Fruit fly (Drosophila melanogaster) whole organism, embryonic: Measurements from ENCODE around the gene Ask1.
A peak's percentile ranks its signal among the peaks of the same experiment; 100 is the strongest.

Source experiments
- Asciz ChIP-seq: fragments of 200-800 bp; sonication (Bioruptor generic); optimal IDR thresholded peaks from 2 replicates; lab custom pipeline; 2017; ENCODE audit warnings: missing biosample characterization, mild to moderate bottlenecking, missing genetic modification characterization, missing genetic modification reagents
- Blimp-1 ChIP-seq: fragments of 200-800 bp; sonication (Bioruptor generic); optimal IDR thresholded peaks from 3 replicates; lab custom pipeline; 2018; ENCODE audit warnings: missing biosample characterization, missing genetic modification characterization, mild to moderate bottlenecking, moderate library complexity, missing genetic modification reagents
- C15 ChIP-seq: fragments of 200-800 bp; sonication (Bioruptor generic); IDR thresholded peaks from 3 replicates; pipeline ENCODE4 v1.3.6; 2022; ENCODE audit warnings: missing biosample characterization, missing genetic modification characterization
- CG10267 ChIP-seq: fragments of 200-800 bp; sonication (Bioruptor generic); optimal IDR thresholded peaks from 2 replicates; lab custom pipeline; 2018; ENCODE audit warnings: missing biosample characterization, mild to moderate bottlenecking, missing genetic modification characterization, moderate library complexity
- CG10321 ChIP-seq: fragments of 200-800 bp; sonication (Bioruptor generic); IDR thresholded peaks from 2 replicates; pipeline ENCODE4 v1.3.6; 2022; ENCODE audit warnings: missing biosample characterization, missing genetic modification characterization
- CG10654 ChIP-seq: fragments of 200-800 bp; sonication (Bioruptor generic); optimal IDR thresholded peaks from 2 replicates; lab custom pipeline; 2016; ENCODE audit warnings: missing biosample characterization, missing genetic modification characterization
- CG11723 ChIP-seq: fragments of 200-800 bp; sonication (Bioruptor generic); optimal IDR thresholded peaks from 2 replicates; lab custom pipeline; 2017; ENCODE audit warnings: missing biosample characterization, mild to moderate bottlenecking, missing genetic modification characterization
- CG13624 ChIP-seq: fragments of 200-800 bp; sonication (Bioruptor generic); optimal IDR thresholded peaks from 2 replicates; lab custom pipeline; 2016; ENCODE audit warnings: missing biosample characterization, missing genetic modification characterization
- CG15479 ChIP-seq: fragments of 200-800 bp; sonication (Bioruptor generic); optimal IDR thresholded peaks from 3 replicates; lab custom pipeline; 2019; ENCODE audit warnings: missing biosample characterization, mild to moderate bottlenecking, missing genetic modification characterization, moderate library complexity
- CG16779 ChIP-seq: fragments of 200-800 bp; sonication (Bioruptor generic); IDR thresholded peaks from 2 replicates; pipeline ENCODE4 v1.3.6; 2022; ENCODE audit warnings: missing biosample characterization, missing genetic modification characterization
- CG16815 ChIP-seq: fragments of 200-800 bp; sonication (Bioruptor generic); optimal IDR thresholded peaks from 3 replicates; lab custom pipeline; 2017; ENCODE audit warnings: missing biosample characterization, mild to moderate bottlenecking, missing genetic modification characterization
- CG17186 ChIP-seq: fragments of 200-800 bp; sonication (Bioruptor generic); optimal IDR thresholded peaks from 3 replicates; lab custom pipeline; 2017; ENCODE audit warnings: missing biosample characterization, missing genetic modification reagents, missing genetic modification characterization
- CG17829 ChIP-seq: fragments of 200-800 bp; optimal IDR thresholded peaks from 2 replicates; lab custom pipeline; 2019; ENCODE audit warnings: missing biosample characterization, mild to moderate bottlenecking, missing genetic modification characterization, moderate library complexity
- CG18619 ChIP-seq: fragments of 200-800 bp; sonication (Bioruptor generic); optimal IDR thresholded peaks from 3 replicates; lab custom pipeline; 2017; ENCODE audit warnings: missing biosample characterization, mild to moderate bottlenecking, missing genetic modification characterization
- CG2712 ChIP-seq: fragments of 200-800 bp; optimal IDR thresholded peaks from 3 replicates; lab custom pipeline; 2019; ENCODE audit warnings: missing biosample characterization, mild to moderate bottlenecking, missing genetic modification characterization, moderate library complexity
- CG6272 ChIP-seq: fragments of 200-800 bp; sonication (Bioruptor generic); IDR thresholded peaks from 2 replicates; pipeline ENCODE4 v1.3.6; 2022; ENCODE audit warnings: missing biosample characterization, missing genetic modification characterization
- CG7963 ChIP-seq: fragments of 200-800 bp; sonication (Bioruptor generic); IDR thresholded peaks from 3 replicates; pipeline ENCODE4 v1.3.6; 2022; ENCODE audit warnings: missing biosample characterization, missing genetic modification characterization; ENCODE audit not compliant: partially characterized antibody
- CG8281 ChIP-seq: fragments of 200-800 bp; sonication (Bioruptor generic); optimal IDR thresholded peaks from 2 replicates; lab custom pipeline; 2018; ENCODE audit warnings: missing biosample characterization, mild to moderate bottlenecking, missing genetic modification characterization, moderate library complexity
- CG9876 ChIP-seq: fragments of 200-800 bp; sonication (Bioruptor generic); optimal IDR thresholded peaks from 2 replicates; lab custom pipeline; 2016; ENCODE audit warnings: missing biosample characterization, missing genetic modification characterization
- Dad ChIP-seq: fragments of 200-800 bp; sonication (Bioruptor generic); optimal IDR thresholded peaks from 3 replicates; lab custom pipeline; 2016; ENCODE audit warnings: missing biosample characterization, missing genetic modification characterization
- Dbx ChIP-seq: fragments of 200-800 bp; sonication (Bioruptor generic); IDR thresholded peaks from 3 replicates; pipeline ENCODE4 v1.3.6; 2022; ENCODE audit warnings: missing biosample characterization, missing genetic modification characterization
- Dll ChIP-seq: fragments of 200-800 bp; sonication (Bioruptor generic); IDR thresholded peaks from 4 replicates; pipeline ENCODE4 v1.3.6; 2022; ENCODE audit warnings: missing biosample characterization, missing genetic modification characterization; ENCODE audit not compliant: partially characterized antibody
- Dref ChIP-seq: fragments of 200-800 bp; sonication (Bioruptor generic); IDR thresholded peaks from 2 replicates; pipeline ENCODE4 v1.3.6; 2022; ENCODE audit warnings: missing biosample characterization, missing genetic modification characterization
- HmgD ChIP-seq: fragments of 200-800 bp; sonication (Bioruptor generic); optimal IDR thresholded peaks from 3 replicates; lab custom pipeline; 2016; ENCODE audit warnings: missing biosample characterization, missing genetic modification characterization
- MBD-R2 ChIP-seq: fragments of 200-800 bp; sonication (Bioruptor generic); IDR thresholded peaks from 2 replicates; pipeline ENCODE4 v1.3.6; 2022; ENCODE audit warnings: missing biosample characterization, missing genetic modification characterization
- MTF-1 ChIP-seq: fragments of 200-800 bp; sonication (Bioruptor generic); optimal IDR thresholded peaks from 2 replicates; lab custom pipeline; 2018; ENCODE audit warnings: missing biosample characterization, mild to moderate bottlenecking, missing genetic modification characterization, borderline replicate concordance
- Med ChIP-seq: fragments of 200-800 bp; sonication (Bioruptor generic); peaks from one replicate; lab custom pipeline; 2016; ENCODE audit warnings: missing biosample characterization, missing genetic modification characterization, mild to moderate bottlenecking, inconsistent platforms, moderate library complexity
- Nf-YB ChIP-seq: fragments of 200-800 bp; sonication (Bioruptor generic); optimal IDR thresholded peaks from 3 replicates; lab custom pipeline; 2019; ENCODE audit warnings: missing biosample characterization, mild to moderate bottlenecking, missing genetic modification characterization, moderate library complexity
- Sox102F ChIP-seq: fragments of 200-800 bp; sonication (Bioruptor generic); optimal IDR thresholded peaks from 2 replicates; lab custom pipeline; 2018; ENCODE audit warnings: missing biosample characterization, mild to moderate bottlenecking, missing genetic modification characterization, moderate library complexity
- Ssrp ChIP-seq: fragments of 200-800 bp; sonication (Bioruptor generic); optimal IDR thresholded peaks from 2 replicates; lab custom pipeline; 2018; ENCODE audit warnings: missing biosample characterization, mild to moderate bottlenecking, missing genetic modification characterization, moderate library complexity
- ab ChIP-seq: fragments of 200-800 bp; sonication (Bioruptor generic); optimal IDR thresholded peaks from 2 replicates; lab custom pipeline; 2016; ENCODE audit warnings: missing biosample characterization, missing genetic modification characterization
- al ChIP-seq: fragments of 200-800 bp; sonication (Bioruptor generic); IDR thresholded peaks from 2 replicates; pipeline ENCODE4 v1.3.6; 2022; ENCODE audit warnings: missing biosample characterization, missing genetic modification characterization
- ap ChIP-seq: fragments of 200-800 bp; sonication (Bioruptor generic); IDR thresholded peaks from 2 replicates; pipeline ENCODE4 v1.3.6; 2022; ENCODE audit warnings: missing biosample characterization, missing genetic modification characterization
- bsh ChIP-seq, 2 experiments: fragments of 200-800 bp; sonication (Bioruptor generic); optimal IDR thresholded peaks; 2 replicates each; lab custom pipeline; 2017 to 2018; ENCODE audit warnings: mild to moderate bottlenecking in 2 of 2, missing biosample characterization in 2 of 2, missing genetic modification characterization in 2 of 2, moderate library complexity in 1 of 2
- cwo ChIP-seq: fragments of 200-800 bp; sonication (Bioruptor generic); optimal IDR thresholded peaks from 3 replicates; lab custom pipeline; 2017; ENCODE audit warnings: missing biosample characterization, missing genetic modification characterization, mild to moderate bottlenecking, moderate library complexity, missing genetic modification reagents
- dimm ChIP-seq: fragments of 200-800 bp; sonication (Bioruptor generic); IDR thresholded peaks from 2 replicates; pipeline ENCODE4 v1.3.6; 2022; ENCODE audit warnings: missing biosample characterization, missing genetic modification characterization
- dysf ChIP-seq: fragments of 200-800 bp; sonication (Bioruptor generic); IDR thresholded peaks from 3 replicates; pipeline ENCODE4 v1.3.6; 2022; ENCODE audit warnings: missing biosample characterization, missing genetic modification characterization
- fd3F ChIP-seq: fragments of 200-800 bp; sonication (Bioruptor generic); optimal IDR thresholded peaks from 2 replicates; lab custom pipeline; 2018; ENCODE audit warnings: missing biosample characterization, mild to moderate bottlenecking, missing genetic modification characterization, moderate library complexity
- jing ChIP-seq: fragments of 200-800 bp; sonication (Bioruptor generic); optimal IDR thresholded peaks from 2 replicates; lab custom pipeline; 2018; ENCODE audit warnings: missing biosample characterization, mild to moderate bottlenecking, missing genetic modification characterization
- klu ChIP-seq: fragments of 200-800 bp; sonication (Bioruptor generic); IDR thresholded peaks from 2 replicates; pipeline ENCODE4 v1.3.6; 2022; ENCODE audit warnings: missing biosample characterization, missing genetic modification characterization
- nerfin-2 ChIP-seq: fragments of 200-800 bp; sonication (Bioruptor generic); IDR thresholded peaks from 2 replicates; pipeline ENCODE4 v1.3.6; 2022; ENCODE audit warnings: missing biosample characterization, missing genetic modification characterization; ENCODE audit not compliant: partially characterized antibody
- onecut ChIP-seq: fragments of 200-800 bp; sonication (Bioruptor generic); IDR thresholded peaks from 2 replicates; pipeline ENCODE4 v1.3.6; 2022; ENCODE audit warnings: missing biosample characterization, missing genetic modification characterization
- pan ChIP-seq, 4 experiments: fragments of >200 bp in 3 of 4; fragments of 200-800 bp in 1 of 4; sonication (Bioruptor generic) in 1 of 4; optimal IDR thresholded peaks in 3 of 4; IDR thresholded peaks in 1 of 4; 2 replicates each; pipeline versions ENCODE4 v1.3.6 to Lab custom; 2017 to 2022; ENCODE audit warnings: missing biosample characterization in 2 of 4, missing genetic modification characterization in 2 of 4, mixed read lengths in 1 of 4
- psq ChIP-seq: fragments of 200-800 bp; sonication (Bioruptor generic); optimal IDR thresholded peaks from 2 replicates; lab custom pipeline; 2017; ENCODE audit warnings: missing biosample characterization, missing genetic modification characterization
- schlank ChIP-seq: fragments of 200-800 bp; sonication (Bioruptor generic); optimal IDR thresholded peaks from 2 replicates; lab custom pipeline; 2018; ENCODE audit warnings: missing biosample characterization, mild to moderate bottlenecking, missing genetic modification characterization
- tin ChIP-seq: fragments of 200-800 bp; sonication (Bioruptor generic); optimal IDR thresholded peaks from 3 replicates; lab custom pipeline; 2016; ENCODE audit warnings: missing biosample characterization, missing genetic modification characterization
- wek ChIP-seq: fragments of 200-800 bp; sonication (Bioruptor generic); optimal IDR thresholded peaks from 3 replicates; lab custom pipeline; 2018; ENCODE audit warnings: missing biosample characterization, mild to moderate bottlenecking, missing genetic modification characterization, moderate library complexity
- z ChIP-seq: fragments of 200-800 bp; sonication (Bioruptor generic); IDR thresholded peaks from 3 replicates; pipeline ENCODE4 v1.3.6; 2022; ENCODE audit warnings: missing biosample characterization, missing genetic modification characterization
- zfh1 ChIP-seq: fragments of 200-800 bp; sonication (Bioruptor generic); IDR thresholded peaks from 3 replicates; pipeline ENCODE4 v1.3.6; 2022; ENCODE audit warnings: missing biosample characterization, missing genetic modification characterization

The Ask1 gene

DNA sequence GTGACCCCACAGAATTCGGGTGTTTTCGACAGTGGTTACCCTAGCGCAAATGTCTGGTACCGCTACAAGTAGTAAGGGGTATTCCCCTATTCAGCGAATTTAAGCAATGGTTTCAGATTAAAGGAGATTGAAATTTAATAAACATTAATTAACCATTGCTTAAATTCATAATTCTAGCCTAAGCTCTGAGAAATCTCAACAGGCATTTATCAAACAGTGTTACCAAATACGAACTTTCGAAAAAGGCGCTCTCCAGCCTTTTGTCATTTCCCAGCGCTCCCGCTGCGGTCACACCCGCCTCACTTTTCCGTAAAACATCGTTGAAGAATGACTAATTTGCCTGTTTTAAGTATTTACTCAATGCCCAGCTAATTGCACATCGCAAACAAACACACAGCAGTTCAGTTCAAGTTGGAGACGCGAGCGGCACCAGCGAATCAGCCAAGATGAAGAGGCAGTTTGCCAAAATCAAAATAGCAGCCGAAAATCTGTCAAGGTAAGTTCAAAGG is 25.4 kb downstream of the Ask1 start, which contains the start of the genes Surf6 and RhoGAP92B (continued):
- TF ChIP-seq CG10654, result peak; percentile 54
- no peak for TF ChIP-seq pan (optimal IDR thresholded peaks at IDR 0.05; lab: Kevin White, UChicago)
- peak in 1 of 2 experiments; percentile 30 for TF ChIP-seq pan (GFP tag; optimal IDR thresholded peaks at IDR 0.05 in 1 of 2, IDR thresholded peaks at IDR 0.05 in 1 of 2)
- TF ChIP-seq ab (GFP tag; lab: Kevin White, UChicago), result no peak
- TF ChIP-seq MBD-R2 (GFP tag; lab: Robert Waterston, UW), result peak; percentile 82
- peak; percentile 38 for TF ChIP-seq MTF-1 (GFP tag; lab: Kevin White, UChicago)
- peak; percentile 67 for TF ChIP-seq CG2712 (tag; lab: Kevin White, UChicago)
- TF ChIP-seq cwo, result peak; percentile 95
- TF ChIP-seq Sox102F (GFP tag; lab: Kevin White, UChicago), result no peak
- no peak for TF ChIP-seq CG16815 (GFP tag; lab: Kevin White, UChicago)
- peak; percentile 74 for TF ChIP-seq HmgD (GFP tag; lab: Kevin White, UChicago)
- TF ChIP-seq Dref (GFP tag; lab: Robert Waterston, UW), result 0 out of 2 replicates have a peak, but pooled peaks have one; percentile 21
- TF ChIP-seq Nf-YB (GFP tag; lab: Kevin White, UChicago), result peak; percentile 33
- TF ChIP-seq fd3F (GFP tag; lab: Kevin White, UChicago), result peak; percentile 33
- peak; percentile 91 for TF ChIP-seq CG17186 (GFP tag; lab: Kevin White, UChicago)
- TF ChIP-seq CG16779 (GFP tag; lab: Robert Waterston, UW), result no peak
- TF ChIP-seq tin (GFP tag; lab: Kevin White, UChicago), result peak; percentile 53
- peak; percentile 4 to 56 for TF ChIP-seq bsh (GFP tag; optimal IDR thresholded peaks at IDR 0.05; lab: Kevin White, UChicago)
- TF ChIP-seq z (GFP tag; lab: Robert Waterston, UW), result no peak
- TF ChIP-seq nerfin-2 (GFP tag; lab: Robert Waterston, UW), result no peak
- peak; percentile 4 for TF ChIP-seq schlank (tag; lab: Kevin White, UChicago)
- TF ChIP-seq CG10321 (GFP tag; lab: Robert Waterston, UW), result no peak
- TF ChIP-seq Ssrp (tag; lab: Kevin White, UChicago), result peak; percentile 46
- peak; percentile 77 for TF ChIP-seq CG10267 (tag; lab: Kevin White, UChicago)
- peak; percentile 67 for TF ChIP-seq CG18619 (GFP tag; lab: Kevin White, UChicago)
- peak; percentile 46 for TF ChIP-seq Blimp-1
- TF ChIP-seq C15 (GFP tag; lab: Robert Waterston, UW), result no peak
- TF ChIP-seq CG17829 (tag; lab: Kevin White, UChicago), result peak; percentile 77
- no peak for TF ChIP-seq CG15479 (GFP tag; lab: Kevin White, UChicago)
- peak; percentile 97 for TF ChIP-seq Med (GFP tag; lab: Kevin White, UChicago)
- TF ChIP-seq CG13624, result peak; percentile 73
- TF ChIP-seq ap (GFP tag; lab: Robert Waterston, UW), result no peak
- no peak for TF ChIP-seq CG9876 (GFP tag; lab: Kevin White, UChicago)
- TF ChIP-seq CG8281 (tag; lab: Kevin White, UChicago), result no peak
- no peak for TF ChIP-seq klu
- TF ChIP-seq psq, result no peak
- TF ChIP-seq al (GFP tag; lab: Robert Waterston, UW), result no peak
- 0 out of 3 replicates have a peak, but pooled peaks have one; percentile 42 for TF ChIP-seq dysf (GFP tag; lab: Robert Waterston, UW)
- peak; percentile 50 for TF ChIP-seq Dad (GFP tag; lab: Kevin White, UChicago)
- TF ChIP-seq CG6272 (GFP tag; lab: Robert Waterston, UW), result no peak
- no peak for TF ChIP-seq dimm (GFP tag; lab: Robert Waterston, UW)
- peak; percentile 70; the same call in 2 of the 3 replicates for TF ChIP-seq Dbx (GFP tag; lab: Robert Waterston, UW)
- TF ChIP-seq Dll, result peak; percentile 42; the same call in 2 of the 4 replicates
- no peak for TF ChIP-seq jing
- peak; percentile 60 for TF ChIP-seq Asciz (GFP tag; lab: Kevin White, UChicago)
- TF ChIP-seq zfh1 (GFP tag; lab: Robert Waterston, UW), result peak; percentile 58; the same call in 2 of the 3 replicates
- peak; percentile 20 for TF ChIP-seq CG11723 (GFP tag; lab: Kevin White, UChicago)
- no peak for TF ChIP-seq CG7963 (GFP tag; lab: Robert Waterston, UW)
- no peak for TF ChIP-seq onecut (GFP tag; lab: Robert Waterston, UW)
- peak; percentile 99 for TF ChIP-seq wek (GFP tag; lab: Kevin White, UChicago)
